Fruit fly (Drosophila melanogaster) whole organism, wandering third instar larva: ENCODE results near the gene CG14280.

Experiments
- Abd-B ChIP-seq: fragments of >200 bp; optimal IDR thresholded peaks from 2 replicates; lab custom pipeline; 2017; ENCODE audit warnings: missing biosample characterization, missing genetic modification characterization
- CG32264 ChIP-seq: fragments of 200-800 bp; sonication (Bioruptor generic); optimal IDR thresholded peaks from 2 replicates; lab custom pipeline; 2016; ENCODE audit warnings: missing biosample characterization, missing genetic modification characterization
- CG9705 ChIP-seq: fragments of 200-800 bp; sonication (Bioruptor generic); optimal IDR thresholded peaks from 2 replicates; lab custom pipeline; 2018; ENCODE audit warnings: missing biosample characterization, mild to moderate bottlenecking, missing genetic modification characterization
- CrebA ChIP-seq: fragments of 200-800 bp; sonication (Bioruptor generic); optimal IDR thresholded peaks from 2 replicates; lab custom pipeline; 2016; ENCODE audit warnings: missing biosample characterization, mild to moderate bottlenecking, missing genetic modification characterization, borderline replicate concordance
- Dfd ChIP-seq: fragments of >200 bp; optimal IDR thresholded peaks from 2 replicates; lab custom pipeline; 2017; ENCODE audit warnings: missing biosample characterization, missing genetic modification characterization
- Dif ChIP-seq: fragments of 200-275, 200-300 bp; sonication (Bioruptor generic); optimal IDR thresholded peaks from 2 replicates; lab custom pipeline; 2018; ENCODE audit warnings: missing biosample characterization, missing genetic modification characterization; ENCODE audit not compliant: partially characterized antibody
- GATAd ChIP-seq: sonication (Bioruptor generic); optimal IDR thresholded peaks from 2 replicates; lab custom pipeline; 2016; ENCODE audit warnings: missing biosample characterization, missing genetic modification characterization
- HLH106 ChIP-seq: fragments of 200-800 bp; optimal IDR thresholded peaks from 3 replicates; lab custom pipeline; 2019; ENCODE audit warnings: missing biosample characterization, mild to moderate bottlenecking, missing genetic modification characterization, moderate library complexity
- Hnf4 ChIP-seq: fragments of 200-800 bp; sonication (Bioruptor generic); optimal IDR thresholded peaks from 2 replicates; lab custom pipeline; 2016; ENCODE audit warnings: missing biosample characterization, mild to moderate bottlenecking, missing genetic modification characterization
- Hr78 ChIP-seq: fragments of >200 bp; optimal IDR thresholded peaks from 2 replicates; lab custom pipeline; 2017; ENCODE audit warnings: missing biosample characterization, missing genetic modification characterization
- Hr83 ChIP-seq: fragments of 200-300 bp; sonication (Bioruptor generic); optimal IDR thresholded peaks from 2 replicates; lab custom pipeline; 2016; ENCODE audit warnings: missing biosample characterization, mild to moderate bottlenecking, missing genetic modification characterization, moderate library complexity; ENCODE audit not compliant: poor library complexity, severe bottlenecking
- Jra ChIP-seq: sonication (Bioruptor generic); optimal IDR thresholded peaks from 2 replicates; lab custom pipeline; 2016; ENCODE audit warnings: missing biosample characterization, missing genetic modification characterization
- Mio ChIP-seq: sonication (Bioruptor generic); optimal IDR thresholded peaks from 2 replicates; lab custom pipeline; 2016; ENCODE audit warnings: missing biosample characterization, missing genetic modification characterization
- Myc ChIP-seq: fragments of >200 bp; optimal IDR thresholded peaks from 2 replicates; lab custom pipeline; 2017
- N ChIP-seq: fragments of >200 bp; optimal IDR thresholded peaks from 2 replicates; lab custom pipeline; 2018; ENCODE audit warnings: missing biosample characterization, missing external identifiers, missing genetic modification characterization
- OdsH ChIP-seq: fragments of 200-800 bp; sonication (Bioruptor generic); optimal IDR thresholded peaks from 2 replicates; lab custom pipeline; 2016; ENCODE audit warnings: missing biosample characterization, mild to moderate bottlenecking, missing genetic modification characterization
- Rel ChIP-seq, 2 experiments: fragments of 200-800 bp; sonication (Bioruptor generic) in 1 of 2; optimal IDR thresholded peaks; 2 replicates in 1 of 2; 3 replicates in 1 of 2; lab custom pipeline; 2016 to 2019; ENCODE audit warnings: mild to moderate bottlenecking in 2 of 2, missing biosample characterization in 2 of 2, missing genetic modification characterization in 2 of 2, moderate library complexity in 1 of 2
- Sp1 ChIP-seq: fragments of 200-800 bp; sonication (Bioruptor generic); optimal IDR thresholded peaks from 3 replicates; lab custom pipeline; 2019; ENCODE audit warnings: missing biosample characterization, mild to moderate bottlenecking, missing genetic modification characterization, moderate library complexity
- Vsx2 ChIP-seq: fragments of 200-300, 225-300 bp; sonication (Bioruptor generic); optimal IDR thresholded peaks from 2 replicates; lab custom pipeline; 2018; ENCODE audit warnings: missing biosample characterization, missing genetic modification characterization; ENCODE audit not compliant: partially characterized antibody
- br ChIP-seq: fragments of 200-800 bp; sonication (Bioruptor generic); optimal IDR thresholded peaks from 2 replicates; lab custom pipeline; 2016; ENCODE audit warnings: missing biosample characterization, missing genetic modification characterization
- brk ChIP-seq: fragments of 200-800 bp; sonication (Bioruptor generic); optimal IDR thresholded peaks from 2 replicates; lab custom pipeline; 2016; ENCODE audit warnings: missing biosample characterization, mild to moderate bottlenecking, missing genetic modification characterization
- dl ChIP-seq, 2 experiments: fragments of 175-275, 200-275 bp in 1 of 2; fragments of 200-275 bp in 1 of 2; sonication (Bioruptor generic); optimal IDR thresholded peaks; lab custom pipeline; 2018; ENCODE audit warnings: mild to moderate bottlenecking in 2 of 2, missing biosample characterization in 2 of 2, missing genetic modification characterization in 2 of 2, moderate library complexity in 2 of 2; ENCODE audit not compliant: partially characterized antibody in 2 of 2, insufficient read depth in 1 of 2
- dmrt93B ChIP-seq: fragments of 200-800 bp; sonication (Bioruptor generic); optimal IDR thresholded peaks from 2 replicates; lab custom pipeline; 2018; ENCODE audit warnings: missing biosample characterization, mild to moderate bottlenecking, missing genetic modification characterization
- dsf ChIP-seq: sonication (Bioruptor generic); optimal IDR thresholded peaks from 2 replicates; lab custom pipeline; 2016; ENCODE audit warnings: missing biosample characterization, missing genetic modification characterization, borderline replicate concordance
- ey ChIP-seq: fragments of 200-800 bp; sonication (Bioruptor generic); optimal IDR thresholded peaks from 2 replicates; lab custom pipeline; 2016; ENCODE audit warnings: missing biosample characterization, missing genetic modification characterization
- foxo ChIP-seq, 2 experiments: fragments of 200-800 bp; sonication (Bioruptor generic); optimal IDR thresholded peaks; 2 replicates in 1 of 2; 3 replicates in 1 of 2; lab custom pipeline; 2016 to 2017; ENCODE audit warnings: missing biosample characterization in 2 of 2, missing genetic modification characterization in 2 of 2
- fru ChIP-seq: fragments of 200-800 bp; sonication (Bioruptor generic); optimal IDR thresholded peaks from 3 replicates; lab custom pipeline; 2016; ENCODE audit warnings: missing biosample characterization, mild to moderate bottlenecking, missing genetic modification characterization
- h ChIP-seq: fragments of 200-800 bp; sonication (Bioruptor generic); optimal IDR thresholded peaks from 3 replicates; lab custom pipeline; 2016; ENCODE audit warnings: missing biosample characterization, mild to moderate bottlenecking, missing genetic modification characterization
- jim ChIP-seq: fragments of 175-275, 200-325 bp; sonication (Bioruptor generic); optimal IDR thresholded peaks from 2 replicates; lab custom pipeline; 2016; ENCODE audit warnings: missing biosample characterization, mild to moderate bottlenecking, missing genetic modification characterization
- lola ChIP-seq: fragments of >200 bp; optimal IDR thresholded peaks from 2 replicates; lab custom pipeline; 2017; ENCODE audit warnings: missing biosample characterization, missing genetic modification characterization
- pan ChIP-seq: fragments of >200 bp; optimal IDR thresholded peaks from 2 replicates; lab custom pipeline; 2017
- psq ChIP-seq: fragments of 200-800 bp; sonication (Bioruptor generic); optimal IDR thresholded peaks from 3 replicates; lab custom pipeline; 2017; ENCODE audit warnings: missing biosample characterization, mild to moderate bottlenecking, missing genetic modification characterization, moderate library complexity
- rgr ChIP-seq: fragments of 200-800 bp; sonication (Bioruptor generic); optimal IDR thresholded peaks from 3 replicates; lab custom pipeline; 2016; ENCODE audit warnings: missing biosample characterization, mild to moderate bottlenecking, missing genetic modification characterization
- sage ChIP-seq: fragments of 200-800 bp; sonication (Bioruptor generic); optimal IDR thresholded peaks from 2 replicates; lab custom pipeline; 2016; ENCODE audit warnings: missing biosample characterization, mild to moderate bottlenecking, missing genetic modification characterization
- sv ChIP-seq: fragments of 200-800 bp; sonication (Bioruptor generic); optimal IDR thresholded peaks from 3 replicates; lab custom pipeline; 2016; ENCODE audit warnings: missing biosample characterization, missing genetic modification characterization
- tai ChIP-seq: sonication (Bioruptor generic); optimal IDR thresholded peaks from 2 replicates; lab custom pipeline; 2016; ENCODE audit warnings: missing biosample characterization, missing genetic modification characterization
- usp ChIP-seq: fragments of >200 bp; optimal IDR thresholded peaks from 2 replicates; lab custom pipeline; 2017; ENCODE audit warnings: missing biosample characterization, missing genetic modification characterization
- woc ChIP-seq: sonication (Bioruptor generic); optimal IDR thresholded peaks from 2 replicates; lab custom pipeline; 2016; ENCODE audit warnings: missing biosample characterization, mild to moderate bottlenecking, missing genetic modification characterization

CG14280 gene

dm6 chr3R:19286488-19286887, 29.9 kb downstream of the CG14280 start:
- TF ChIP-seq CrebA (peak; percentile 76), ey (GFP tag; lab: Kevin White, UChicago) (peak; percentile 91), sv (no peak), Sp1 (GFP tag; lab: Kevin White, UChicago) (peak; percentile 89), OdsH (peak; percentile 94), psq (GFP tag; lab: Kevin White, UChicago) (peak; percentile 86), rgr (GFP tag; lab: Kevin White, UChicago) (peak; percentile 93), Jra (GFP tag; lab: Kevin White, UChicago) (peak; percentile 54), dmrt93B (peak; percentile 73), brk (GFP tag; lab: Kevin White, UChicago) (peak; percentile 87), Myc (lab: Kevin White, UChicago) (no peak), usp (no peak), Hnf4 (peak; percentile 76), dsf (GFP tag; lab: Kevin White, UChicago) (peak; percentile 49), Dfd (GFP tag; lab: Kevin White, UChicago) (no peak), fru (GFP tag; lab: Kevin White, UChicago) (peak; percentile 95), Dif (GFP tag; lab: Kevin White, UChicago) (no peak), GATAd (GFP tag; lab: Kevin White, UChicago) (peak; percentile 20), N (GFP tag; lab: Kevin White, UChicago) (no peak), foxo (GFP tag; optimal IDR thresholded peaks at IDR 0.05; lab: Kevin White, UChicago) (peak; percentile 31 to 93), Hr83 (no peak), lola (GFP tag; lab: Kevin White, UChicago) (no peak), sage (GFP tag; lab: Kevin White, UChicago) (peak; percentile 86), pan (no peak), dl (GFP tag; optimal IDR thresholded peaks at IDR 0.05; lab: Kevin White, UChicago; ENCODE audit: insufficient read depth in 1 of 2, partially characterized antibody in 2 of 2) (no peak), Abd-B (GFP tag; lab: Kevin White, UChicago) (no peak), br (GFP tag; lab: Kevin White, UChicago) (peak; percentile 93), Vsx2 (GFP tag; lab: Kevin White, UChicago) (no peak), CG9705 (peak; percentile 72), CG32264 (GFP tag; lab: Kevin White, UChicago) (no peak), woc (GFP tag; lab: Kevin White, UChicago) (peak; percentile 75), Rel (GFP tag; optimal IDR thresholded peaks at IDR 0.05; lab: Kevin White, UChicago) (peak; percentile 8), Rel (tag; optimal IDR thresholded peaks at IDR 0.05; lab: Kevin White, UChicago) (peak; percentile 36), tai (peak; percentile 65), HLH106 (peak; percentile 89), h (GFP tag; lab: Kevin White, UChicago) (peak; percentile 94), Mio (GFP tag; lab: Kevin White, UChicago) (no peak), Hr78 (GFP tag; lab: Kevin White, UChicago) (no peak)
- TF ChIP-seq, all 38 proteins: peak for 22

dm6 chr3R:19287693-19288092, 31.1 kb downstream of the CG14280 start:
- TF ChIP-seq Vsx2 (GFP tag; lab: Kevin White, UChicago): no peak
- no peak for TF ChIP-seq jim (GFP tag; lab: Kevin White, UChicago)
- no peak for TF ChIP-seq Dif (GFP tag; lab: Kevin White, UChicago)
- TF ChIP-seq woc (GFP tag; lab: Kevin White, UChicago): no peak
- no peak for TF ChIP-seq sv
- TF ChIP-seq foxo (GFP tag; optimal IDR thresholded peaks at IDR 0.05; lab: Kevin White, UChicago): no peak
- no peak for TF ChIP-seq CG9705
- TF ChIP-seq lola (GFP tag; lab: Kevin White, UChicago): no peak
- TF ChIP-seq Rel (GFP tag; optimal IDR thresholded peaks at IDR 0.05; lab: Kevin White, UChicago): no peak
- TF ChIP-seq Rel (tag; optimal IDR thresholded peaks at IDR 0.05; lab: Kevin White, UChicago): no peak
- no peak for TF ChIP-seq CG32264 (GFP tag; lab: Kevin White, UChicago)
- TF ChIP-seq Myc (lab: Kevin White, UChicago): no peak
- no peak for TF ChIP-seq pan
- no peak for TF ChIP-seq CrebA
- no peak for TF ChIP-seq brk (GFP tag; lab: Kevin White, UChicago)
- TF ChIP-seq tai: no peak
